Worm (Caenorhabditis elegans) whole organism, early embryonic: ENCODE measurements around the gene W03A5.6.
A peak's percentile ranks its signal among the peaks of the same experiment; 100 is the strongest.

Experiments used
- B0310.2 ChIP-seq: sonication (generic microtip); optimal IDR thresholded peaks from 2 replicates; lab custom pipeline; 2016; ENCODE audit warnings: mild to moderate bottlenecking, missing genetic modification characterization, missing compliant biosample characterization
- aly-1 ChIP-seq: sonication (generic microtip); optimal IDR thresholded peaks from 2 replicates; lab custom pipeline; 2016; ENCODE audit warnings: missing genetic modification characterization, missing compliant biosample characterization
- ama-1 ChIP-seq: fragments of 150-350 bp; optimal IDR thresholded peaks from 2 replicates; lab custom pipeline; 2014
- ceh-36 ChIP-seq: sonication (generic microtip); optimal IDR thresholded peaks from 2 replicates; lab custom pipeline; 2016; ENCODE audit warnings: missing genetic modification characterization, inconsistent platforms, missing compliant biosample characterization
- ets-7 ChIP-seq: sonication (generic microtip); optimal IDR thresholded peaks from 2 replicates; lab custom pipeline; 2016; ENCODE audit warnings: missing genotype, missing genetic modification characterization, missing compliant biosample characterization
- flt-1 ChIP-seq: fragments of 200-800 bp; sonication (Bioruptor generic); IDR thresholded peaks from 2 replicates; pipeline ENCODE4 v1.3.6; 2022; ENCODE audit warnings: missing genetic modification characterization, missing compliant biosample characterization
- hmbx-1 ChIP-seq: sonication (generic microtip); optimal IDR thresholded peaks from 2 replicates; lab custom pipeline; 2016; ENCODE audit warnings: mild to moderate bottlenecking, missing genetic modification characterization, missing compliant biosample characterization
- hmg-4 ChIP-seq: fragments of 200-800 bp; sonication (Bioruptor generic); optimal IDR thresholded peaks from 2 replicates; lab custom pipeline; 2018; ENCODE audit warnings: mild to moderate bottlenecking, missing genetic modification characterization, missing compliant biosample characterization
- hnd-1 ChIP-seq: sonication (generic microtip); optimal IDR thresholded peaks from 2 replicates; lab custom pipeline; 2016; ENCODE audit warnings: missing genetic modification characterization, missing compliant biosample characterization
- pes-1 ChIP-seq: fragments of 200-800 bp; sonication (Bioruptor generic); IDR thresholded peaks from 2 replicates; pipeline ENCODE4 v1.3.6; 2022; ENCODE audit warnings: missing genetic modification reagents, missing genetic modification characterization, missing compliant biosample characterization
- scrt-1 ChIP-seq: fragments of 200-800 bp; sonication (Bioruptor generic); IDR thresholded peaks from 2 replicates; pipeline ENCODE4 v1.3.6; 2022; ENCODE audit warnings: missing genetic modification characterization, missing compliant biosample characterization
- sea-1 ChIP-seq: fragments of 200-800 bp; sonication (Bioruptor generic); conservative IDR thresholded peaks from 2 replicates; pipeline ENCODE4 v1.3.6; 2022; ENCODE audit warnings: missing genetic modification characterization, missing compliant biosample characterization
- tbx-11 ChIP-seq: fragments of 200-800 bp; sonication (Bioruptor generic); IDR thresholded peaks from 2 replicates; pipeline ENCODE4 v1.3.6; 2022; ENCODE audit warnings: missing genetic modification characterization, missing compliant biosample characterization
- tbx-37 ChIP-seq: fragments of 200-800 bp; sonication (Bioruptor generic); conservative IDR thresholded peaks from 2 replicates; pipeline ENCODE4 v1.3.6; 2022; ENCODE audit warnings: missing genetic modification reagents, missing genetic modification characterization, missing compliant biosample characterization

DNA sequence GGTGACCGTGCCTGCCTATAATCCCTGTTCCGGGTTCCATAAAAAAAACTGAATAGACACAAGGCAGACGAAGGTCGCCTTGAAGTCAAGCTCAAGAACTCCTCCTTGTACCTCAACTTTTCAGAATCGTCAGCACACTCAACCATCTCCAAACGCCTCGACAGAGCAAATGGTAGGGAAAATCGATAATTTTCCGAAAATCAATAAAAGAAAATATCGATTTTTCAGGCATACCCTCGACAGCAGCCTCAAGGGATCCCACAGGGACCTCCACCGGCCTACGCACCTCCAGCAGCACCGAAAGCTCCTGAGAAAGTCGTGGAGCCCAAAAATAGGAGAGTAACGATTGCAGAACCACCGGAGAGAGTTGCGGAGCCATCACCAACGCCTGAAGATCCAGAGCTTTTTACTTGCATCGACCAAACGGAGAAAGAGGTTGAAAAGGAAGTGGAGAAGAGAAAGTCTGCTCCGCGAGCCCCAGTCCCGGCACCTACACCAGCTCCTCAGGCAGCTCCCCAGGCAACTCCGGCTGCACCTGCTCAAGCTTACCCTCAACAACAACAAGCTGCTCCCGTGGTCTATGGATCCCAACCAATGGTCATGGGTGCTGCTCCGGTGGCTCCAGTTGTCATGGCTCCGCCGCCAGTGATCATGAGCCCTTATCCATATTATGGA lies 39.2 kb upstream of the W03A5.6 start:
- no peak for TF ChIP-seq ama-1 (lab: Kevin White, UChicago)
- no peak for TF ChIP-seq hmbx-1 (tag; lab: Kevin White, UChicago)
- no peak for TF ChIP-seq sea-1
- no peak for TF ChIP-seq aly-1 (tag; lab: Kevin White, UChicago)
- TF ChIP-seq ets-7 (tag; lab: Kevin White, UChicago) = no peak
- no peak for TF ChIP-seq ceh-36 (tag; lab: Kevin White, UChicago)
- no peak for TF ChIP-seq scrt-1
- no peak for TF ChIP-seq B0310.2 (tag; lab: Kevin White, UChicago)
- TF ChIP-seq hmg-4 (GFP tag; lab: Kevin White, UChicago) = no peak
- TF ChIP-seq tbx-37 (GFP tag; lab: Robert Waterston, UW) = no peak
- TF ChIP-seq pes-1 (GFP tag; lab: Robert Waterston, UW) = no peak
- no peak for TF ChIP-seq flt-1
- TF ChIP-seq tbx-11 = 0 out of 2 replicates have a peak, but pooled peaks have one; percentile 7
- no peak for TF ChIP-seq hnd-1
